Fruit fly (Drosophila melanogaster): ENCODE data around the gene CG10841.

Gene CG10841

dm6 chr3R:13646729-13647633, 15.2 kb downstream of the CG10841 start, which contains the start of gene rin:
Gene rin (plus strand): TSS chr3R:13647004.
- TF ChIP-seq CG32264 (GFP tag; optimal IDR thresholded peaks at IDR 0.05) (no peak), fru (GFP tag; optimal IDR thresholded peaks at IDR 0.05) (no peak), Vsx2 (GFP tag; optimal IDR thresholded peaks at IDR 0.05; ENCODE audit: partially characterized antibody) (no peak), brk (GFP tag; optimal IDR thresholded peaks at IDR 0.05) (no peak), Dif (GFP tag; optimal IDR thresholded peaks at IDR 0.05; ENCODE audit: partially characterized antibody) (no peak), psq (GFP tag; optimal IDR thresholded peaks at IDR 0.05) (peak; percentile 37), Mio (GFP tag; optimal IDR thresholded peaks at IDR 0.05) (no peak), usp (GFP tag; optimal IDR thresholded peaks at IDR 0.05) (no peak), Hr83 (GFP tag; optimal IDR thresholded peaks at IDR 0.05; ENCODE audit: poor library complexity, severe bottlenecking) (no peak), OdsH (GFP tag; optimal IDR thresholded peaks at IDR 0.05) (no peak), sv (GFP tag; optimal IDR thresholded peaks at IDR 0.05) (no peak), HLH106 (tag; optimal IDR thresholded peaks at IDR 0.05) (peak; percentile 2), dmrt93B (GFP tag; optimal IDR thresholded peaks at IDR 0.05) (no peak), Rel (GFP tag; optimal IDR thresholded peaks at IDR 0.05) (no peak), Rel (tag; optimal IDR thresholded peaks at IDR 0.05) (peak; percentile 28), Abd-B (GFP tag; optimal IDR thresholded peaks at IDR 0.05) (no peak), Sp1 (GFP tag; optimal IDR thresholded peaks at IDR 0.05) (peak; percentile 8), jim (GFP tag; optimal IDR thresholded peaks at IDR 0.05) (no peak), Hnf4 (GFP tag; optimal IDR thresholded peaks at IDR 0.05) (peak; percentile 25), dsf (GFP tag; optimal IDR thresholded peaks at IDR 0.05; ENCODE audit: borderline replicate concordance) (no peak), h (GFP tag; optimal IDR thresholded peaks at IDR 0.05) (no peak), tai (GFP tag; optimal IDR thresholded peaks at IDR 0.05) (peak; percentile 27), dl (GFP tag; optimal IDR thresholded peaks at IDR 0.05; ENCODE audit: insufficient read depth in 1 of 2, partially characterized antibody in 2 of 2) (no peak), foxo (GFP tag; optimal IDR thresholded peaks at IDR 0.05) (peak in 1 of 2 experiments; percentile 13), pan (optimal IDR thresholded peaks at IDR 0.05) (no peak), sage (GFP tag; optimal IDR thresholded peaks at IDR 0.05) (no peak), GATAd (GFP tag; optimal IDR thresholded peaks at IDR 0.05) (no peak), woc (GFP tag; optimal IDR thresholded peaks at IDR 0.05) (peak; percentile 28), CrebA (GFP tag; optimal IDR thresholded peaks at IDR 0.05; ENCODE audit: borderline replicate concordance) (no peak), Dfd (GFP tag; optimal IDR thresholded peaks at IDR 0.05) (peak; percentile 42), rgr (GFP tag; optimal IDR thresholded peaks at IDR 0.05) (peak; percentile 34), CG9705 (GFP tag; optimal IDR thresholded peaks at IDR 0.05) (no peak), ey (GFP tag; optimal IDR thresholded peaks at IDR 0.05) (no peak), br (GFP tag; optimal IDR thresholded peaks at IDR 0.05) (no peak), lola (GFP tag; optimal IDR thresholded peaks at IDR 0.05) (no peak), Hr78 (GFP tag; optimal IDR thresholded peaks at IDR 0.05) (no peak), Myc (optimal IDR thresholded peaks at IDR 0.05) (no peak)

DNA sequence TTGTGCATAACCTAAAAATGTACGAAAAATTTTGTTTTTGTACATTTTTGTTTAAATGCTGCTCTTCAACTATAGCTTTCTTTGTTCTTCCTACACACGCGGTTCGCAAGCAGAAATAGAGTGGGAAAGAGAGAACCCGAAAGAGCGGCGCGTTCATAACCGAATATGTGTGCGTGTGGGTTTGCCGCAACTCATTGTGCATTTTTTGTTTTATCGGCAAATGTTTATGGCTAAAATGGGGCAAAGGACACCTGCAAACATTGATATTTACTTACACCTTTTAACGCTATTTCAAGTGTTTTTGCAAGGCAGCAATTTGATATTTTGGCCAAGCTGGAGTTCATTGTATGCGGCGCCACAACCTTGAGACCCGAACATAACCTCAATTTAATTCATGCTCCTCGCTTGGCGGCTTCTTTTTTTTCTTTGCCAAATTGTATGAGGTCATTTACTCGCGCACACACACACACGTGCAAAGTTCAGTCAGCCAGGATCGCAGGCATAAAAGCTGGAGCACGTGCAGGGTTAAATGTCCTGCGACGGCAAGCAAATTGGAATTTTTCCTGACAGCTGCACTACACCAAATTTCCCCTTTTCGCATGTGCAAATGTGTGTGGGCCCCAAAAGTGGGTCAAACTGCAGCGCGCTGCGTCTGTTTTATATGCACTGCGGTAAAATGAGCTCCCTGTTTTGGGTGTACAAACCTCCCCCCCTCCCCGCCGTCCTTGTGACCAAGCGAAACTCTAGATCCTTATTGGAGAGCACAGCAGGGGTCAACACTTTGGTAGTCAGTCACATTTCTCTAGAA, 16.2 kb downstream of the CG10841 start:
- no peak for TF ChIP-seq lola (GFP tag; optimal IDR thresholded peaks at IDR 0.05)
- no peak for TF ChIP-seq jim (GFP tag; optimal IDR thresholded peaks at IDR 0.05)
- peak; percentile 2 for TF ChIP-seq Dif (GFP tag; optimal IDR thresholded peaks at IDR 0.05; ENCODE audit: partially characterized antibody)
- no peak for TF ChIP-seq rgr (GFP tag; optimal IDR thresholded peaks at IDR 0.05)
- TF ChIP-seq Sp1 (GFP tag; optimal IDR thresholded peaks at IDR 0.05), result no peak
- no peak for TF ChIP-seq ey (GFP tag; optimal IDR thresholded peaks at IDR 0.05)
- TF ChIP-seq sage (GFP tag; optimal IDR thresholded peaks at IDR 0.05), result no peak
- TF ChIP-seq Rel (GFP tag; optimal IDR thresholded peaks at IDR 0.05), result no peak
- TF ChIP-seq Rel (tag; optimal IDR thresholded peaks at IDR 0.05), result no peak
- TF ChIP-seq HLH106 (tag; optimal IDR thresholded peaks at IDR 0.05), result no peak
- TF ChIP-seq fru (GFP tag; optimal IDR thresholded peaks at IDR 0.05), result no peak
- no peak for TF ChIP-seq br (GFP tag; optimal IDR thresholded peaks at IDR 0.05)
- no peak for TF ChIP-seq Dfd (GFP tag; optimal IDR thresholded peaks at IDR 0.05)
- TF ChIP-seq Vsx2 (GFP tag; optimal IDR thresholded peaks at IDR 0.05; ENCODE audit: partially characterized antibody), result no peak
- no peak for TF ChIP-seq CG32264 (GFP tag; optimal IDR thresholded peaks at IDR 0.05)
- no peak for TF ChIP-seq OdsH (GFP tag; optimal IDR thresholded peaks at IDR 0.05)
- TF ChIP-seq GATAd (GFP tag; optimal IDR thresholded peaks at IDR 0.05), result no peak
- TF ChIP-seq brk (GFP tag; optimal IDR thresholded peaks at IDR 0.05), result peak; percentile 61
- no peak for TF ChIP-seq tai (GFP tag; optimal IDR thresholded peaks at IDR 0.05)
- TF ChIP-seq pan (optimal IDR thresholded peaks at IDR 0.05), result no peak
- no peak for TF ChIP-seq Hr83 (GFP tag; optimal IDR thresholded peaks at IDR 0.05; ENCODE audit: poor library complexity, severe bottlenecking)
- peak; percentile 90 for TF ChIP-seq psq (GFP tag; optimal IDR thresholded peaks at IDR 0.05)
- TF ChIP-seq N (GFP tag; optimal IDR thresholded peaks at IDR 0.05), result no peak
- TF ChIP-seq Jra (GFP tag; optimal IDR thresholded peaks at IDR 0.05), result no peak
- no peak for TF ChIP-seq Abd-B (GFP tag; optimal IDR thresholded peaks at IDR 0.05)
- TF ChIP-seq h (GFP tag; optimal IDR thresholded peaks at IDR 0.05), result no peak
- no peak for TF ChIP-seq Myc (optimal IDR thresholded peaks at IDR 0.05)
- TF ChIP-seq foxo (GFP tag; optimal IDR thresholded peaks at IDR 0.05), result no peak
- no peak for TF ChIP-seq dmrt93B (GFP tag; optimal IDR thresholded peaks at IDR 0.05)
- no peak for TF ChIP-seq Mio (GFP tag; optimal IDR thresholded peaks at IDR 0.05)
- no peak for TF ChIP-seq dl (GFP tag; optimal IDR thresholded peaks at IDR 0.05; ENCODE audit: insufficient read depth in 1 of 2, partially characterized antibody in 2 of 2)
- TF ChIP-seq dsf (GFP tag; optimal IDR thresholded peaks at IDR 0.05; ENCODE audit: borderline replicate concordance), result no peak
- TF ChIP-seq usp (GFP tag; optimal IDR thresholded peaks at IDR 0.05), result no peak
- TF ChIP-seq CG9705 (GFP tag; optimal IDR thresholded peaks at IDR 0.05), result no peak
- TF ChIP-seq Hnf4 (GFP tag; optimal IDR thresholded peaks at IDR 0.05), result peak; percentile 26
- no peak for TF ChIP-seq Hr78 (GFP tag; optimal IDR thresholded peaks at IDR 0.05)
- no peak for TF ChIP-seq CrebA (GFP tag; optimal IDR thresholded peaks at IDR 0.05; ENCODE audit: borderline replicate concordance)
- no peak for TF ChIP-seq sv (GFP tag; optimal IDR thresholded peaks at IDR 0.05)

All from whole organism, wandering third instar larva.